Fruit fly (Drosophila melanogaster): ENCODE results near the gene AIF.

AIF gene

dm6 chr2L:2168894-2169456 lies 17.4 kb downstream of the AIF start (continued):
- TF ChIP-seq ATbp (GFP tag; optimal IDR thresholded peaks at IDR 0.05) (no peak), org-1 (GFP tag; optimal IDR thresholded peaks at IDR 0.05) (no peak), Neu2 (GFP tag; optimal IDR thresholded peaks at IDR 0.05; ENCODE audit: borderline replicate concordance) (no peak), CG1647 (GFP tag; optimal IDR thresholded peaks at IDR 0.05) (no peak), nom (GFP tag; optimal IDR thresholded peaks at IDR 0.05) (peak; percentile 2), CG15601 (tag; optimal IDR thresholded peaks at IDR 0.05) (no peak), CG17186 (GFP tag; optimal IDR thresholded peaks at IDR 0.05) (no peak), CG4820 (GFP tag; optimal IDR thresholded peaks at IDR 0.05) (no peak), Blimp-1 (GFP tag; optimal IDR thresholded peaks at IDR 0.05) (no peak), sisA (GFP tag; IDR thresholded peaks at IDR 0.05) (no peak), HmgD (GFP tag; optimal IDR thresholded peaks at IDR 0.05) (no peak), sd (tag; optimal IDR thresholded peaks at IDR 0.05) (peak; percentile 23), dm (GFP tag; optimal IDR thresholded peaks at IDR 0.05) (no peak), jing (GFP tag; optimal IDR thresholded peaks at IDR 0.05) (no peak), klu (GFP tag; IDR thresholded peaks at IDR 0.05) (no peak), CkIIα-i1 (GFP tag; IDR thresholded peaks at IDR 0.05) (no peak), Deaf1 (tag; optimal IDR thresholded peaks at IDR 0.05) (peak; percentile 53), CG4404 (GFP tag; IDR thresholded peaks at IDR 0.05) (no peak), Adf1 (GFP tag; IDR thresholded peaks at IDR 0.05) (no peak), gcm2 (GFP tag; optimal IDR thresholded peaks at IDR 0.05) (no peak), aop (GFP tag; IDR thresholded peaks at IDR 0.05) (no peak; the same call in 1 of the 2 replicates), fd3F (GFP tag; optimal IDR thresholded peaks at IDR 0.05) (no peak), CG13894 (tag; optimal IDR thresholded peaks at IDR 0.05) (peak; percentile 11), GATAe (GFP tag; conservative IDR thresholded peaks at IDR 0.05) (no peak), HLHmδ (GFP tag; optimal IDR thresholded peaks at IDR 0.05) (no peak), CG11456 (GFP tag; IDR thresholded peaks at IDR 0.05) (no peak), Hey (tag; optimal IDR thresholded peaks at IDR 0.05) (no peak), zen2 (GFP tag; IDR thresholded peaks at IDR 0.05; ENCODE audit: partially characterized antibody) (no peak), ewg (GFP tag; optimal IDR thresholded peaks at IDR 0.05) (no peak), peb (GFP tag; IDR thresholded peaks at IDR 0.05) (no peak), CG10543 (GFP tag; optimal IDR thresholded peaks at IDR 0.05) (peak; percentile 36), rib (GFP tag; IDR thresholded peaks at IDR 0.05) (no peak), luna (GFP tag; optimal IDR thresholded peaks at IDR 0.05) (no peak), hbn (GFP tag; IDR thresholded peaks at IDR 0.05; ENCODE audit: partially characterized antibody) (no peak), emc (GFP tag; optimal IDR thresholded peaks at IDR 0.05) (no peak), dmrt11E (tag; optimal IDR thresholded peaks at IDR 0.05) (no peak), CG10462 (GFP tag; optimal IDR thresholded peaks at IDR 0.05) (no peak), CG15073 (GFP tag; optimal IDR thresholded peaks at IDR 0.05) (no peak), CG3838 (GFP tag; optimal IDR thresholded peaks at IDR 0.05) (no peak), CG10366 (GFP tag; IDR thresholded peaks at IDR 0.05) (no peak), chinmo (GFP tag; IDR thresholded peaks at IDR 0.05; ENCODE audit: partially characterized antibody) (peak; percentile 91; the same call in 3 of the 4 replicates), Doc3 (GFP tag; IDR thresholded peaks at IDR 0.05; ENCODE audit: partially characterized antibody) (no peak), ash1 (GFP tag; optimal IDR thresholded peaks at IDR 0.05) (no peak), CG2120 (GFP tag; optimal IDR thresholded peaks at IDR 0.05) (no peak), slbo (GFP tag; IDR thresholded peaks at IDR 0.05) (no peak)
